Worm (Caenorhabditis elegans) whole organism, early embryonic: Measurements from ENCODE around the gene W05B2.2.

Experiments
- F13C5.2 ChIP-seq: sonication (generic microtip); optimal IDR thresholded peaks from 2 replicates; lab custom pipeline; 2017; ENCODE audit warnings: mild to moderate bottlenecking, missing genetic modification characterization, inconsistent platforms, missing compliant biosample characterization
- ama-1 ChIP-seq: fragments of 150-350 bp; optimal IDR thresholded peaks from 2 replicates; lab custom pipeline; 2014
- ceh-13 ChIP-seq: fragments of 200-800 bp; sonication (Bioruptor generic); optimal IDR thresholded peaks from 2 replicates; lab custom pipeline; 2018; ENCODE audit warnings: mild to moderate bottlenecking, missing genetic modification characterization, missing compliant biosample characterization
- hnd-1 ChIP-seq: sonication (generic microtip); optimal IDR thresholded peaks from 2 replicates; lab custom pipeline; 2016; ENCODE audit warnings: missing genetic modification characterization, missing compliant biosample characterization
- pes-1 ChIP-seq: fragments of 200-800 bp; sonication (Bioruptor generic); IDR thresholded peaks from 2 replicates; pipeline ENCODE4 v1.3.6; 2022; ENCODE audit warnings: missing genetic modification reagents, missing genetic modification characterization, missing compliant biosample characterization
- scrt-1 ChIP-seq: fragments of 200-800 bp; sonication (Bioruptor generic); IDR thresholded peaks from 2 replicates; pipeline ENCODE4 v1.3.6; 2022; ENCODE audit warnings: missing genetic modification characterization, missing compliant biosample characterization
- tbx-11 ChIP-seq: fragments of 200-800 bp; sonication (Bioruptor generic); IDR thresholded peaks from 2 replicates; pipeline ENCODE4 v1.3.6; 2022; ENCODE audit warnings: missing genetic modification characterization, missing compliant biosample characterization
- tbx-37 ChIP-seq: fragments of 200-800 bp; sonication (Bioruptor generic); conservative IDR thresholded peaks from 2 replicates; pipeline ENCODE4 v1.3.6; 2022; ENCODE audit warnings: missing genetic modification reagents, missing genetic modification characterization, missing compliant biosample characterization
- tra-4 ChIP-seq: sonication (generic microtip); optimal IDR thresholded peaks from 2 replicates; lab custom pipeline; 2017; ENCODE audit warnings: missing genetic modification characterization, missing compliant biosample characterization

ce11 chrIII:10920044-10920443, 46.9 kb downstream of the W05B2.2 start, which contains the start of gene vab-7:
- TF ChIP-seq hnd-1 (tag; lab: Kevin White, UChicago) (no peak), tbx-37 (GFP tag; lab: Robert Waterston, UW) (no peak), ama-1 (lab: Kevin White, UChicago) (no peak), tbx-11 (no peak), scrt-1 (GFP tag; lab: Robert Waterston, UW) (no peak), ceh-13 (no peak), tra-4 (no peak), F13C5.2 (no peak), pes-1 (GFP tag; lab: Robert Waterston, UW) (no peak)
